Worm (Caenorhabditis elegans) whole organism, L1 larva: ENCODE measurements around the gene F53C3.6.

Experiments used
- C34B4.2 ChIP-seq: sonication (generic microtip); optimal IDR thresholded peaks from 2 replicates; lab custom pipeline; 2017; ENCODE audit warnings: mild to moderate bottlenecking, missing genetic modification characterization, missing compliant biosample characterization
- F16B12.6 ChIP-seq: fragments of 150-350 bp; optimal IDR thresholded peaks from 2 replicates; lab custom pipeline; 2014; ENCODE audit warnings: missing biosample characterization, missing genetic modification characterization
- Y116A8C.19 ChIP-seq: sonication (generic microtip); optimal IDR thresholded peaks from 2 replicates; lab custom pipeline; 2016; ENCODE audit warnings: missing compliant biosample characterization, missing genetic modification characterization, borderline replicate concordance
- aha-1 ChIP-seq: fragments of 150-350 bp; optimal IDR thresholded peaks from 2 replicates; lab custom pipeline; 2014; ENCODE audit warnings: missing biosample characterization, missing genetic modification characterization
- aly-2 ChIP-seq: fragments of 150-350 bp; optimal IDR thresholded peaks from 2 replicates; lab custom pipeline; 2014; ENCODE audit warnings: missing biosample characterization, missing genetic modification characterization
- ama-1 ChIP-seq: fragments of 150-350 bp; optimal IDR thresholded peaks from 2 replicates; lab custom pipeline; 2014
- blmp-1 ChIP-seq: fragments of 150-350 bp; optimal IDR thresholded peaks from 2 replicates; lab custom pipeline; 2014; ENCODE audit warnings: missing biosample characterization, missing genetic modification characterization
- ceh-63 ChIP-seq: fragments of 200-800 bp; sonication (Bioruptor generic); optimal IDR thresholded peaks from 2 replicates; lab custom pipeline; 2018; ENCODE audit warnings: mild to moderate bottlenecking, missing genetic modification characterization, missing compliant biosample characterization
- ceh-8 ChIP-seq: fragments of 200-800 bp; sonication (Bioruptor generic); optimal IDR thresholded peaks from 2 replicates; lab custom pipeline; 2018; ENCODE audit warnings: mild to moderate bottlenecking, missing genetic modification characterization, moderate library complexity, missing compliant biosample characterization
- ces-1 ChIP-seq: fragments of 150-350 bp; optimal IDR thresholded peaks from 2 replicates; lab custom pipeline; 2014; ENCODE audit warnings: missing biosample characterization, missing genetic modification reagents, missing genetic modification characterization
- dsc-1 ChIP-seq: sonication (generic microtip); optimal IDR thresholded peaks from 2 replicates; lab custom pipeline; 2016; ENCODE audit warnings: mild to moderate bottlenecking, missing genetic modification characterization, missing compliant biosample characterization
- efl-1 ChIP-seq, 4 experiments: fragments of 150-350 bp; optimal IDR thresholded peaks in 3 of 4; peaks in 1 of 4; 1 replicate in 1 of 4; 2 replicates in 3 of 4; lab custom pipeline; 2014; ENCODE audit warnings: missing biosample characterization in 2 of 4, missing genetic modification characterization in 2 of 4, missing genetic modification reagents in 2 of 4
- efl-3 ChIP-seq: fragments of 200-800 bp; sonication (Bioruptor generic); optimal IDR thresholded peaks from 2 replicates; lab custom pipeline; 2018; ENCODE audit warnings: mild to moderate bottlenecking, missing genetic modification characterization, missing compliant biosample characterization
- egl-13 ChIP-seq: sonication (generic microtip); optimal IDR thresholded peaks from 2 replicates; lab custom pipeline; 2016; ENCODE audit warnings: missing genotype, missing genetic modification reagents, missing genetic modification characterization, missing compliant biosample characterization
- egl-27 ChIP-seq, 2 experiments: fragments of 150-350 bp in 1 of 2; sonication (generic microtip); optimal IDR thresholded peaks; 3 replicates each; lab custom pipeline; 2017 to 2018; ENCODE audit warnings: missing biosample characterization in 2 of 2, missing genetic modification characterization in 2 of 2, missing genetic modification reagents in 2 of 2
- elt-3 ChIP-seq, 6 experiments: fragments of 150-350 bp in 1 of 6; sonication (generic microtip); optimal IDR thresholded peaks; 2 replicates each; lab custom pipeline; 2017 to 2018; ENCODE audit warnings: missing biosample characterization in 6 of 6, missing genetic modification characterization in 6 of 6, inconsistent platforms in 1 of 6
- fkh-4 ChIP-seq: sonication (generic microtip); optimal IDR thresholded peaks from 2 replicates; lab custom pipeline; 2016; ENCODE audit warnings: missing compliant biosample characterization, missing genetic modification characterization, borderline replicate concordance
- fkh-8 ChIP-seq: sonication (generic microtip); optimal IDR thresholded peaks from 2 replicates; lab custom pipeline; 2016; ENCODE audit warnings: mild to moderate bottlenecking, missing genetic modification characterization, missing compliant biosample characterization
- fos-1 ChIP-seq: fragments of 150-350 bp; optimal IDR thresholded peaks from 2 replicates; lab custom pipeline; 2014; ENCODE audit warnings: missing biosample characterization, missing genetic modification characterization
- grh-1 ChIP-seq: fragments of 200-800 bp; sonication (Bioruptor generic); IDR thresholded peaks from 2 replicates; pipeline ENCODE4 v1.3.6; 2022; ENCODE audit warnings: missing genetic modification reagents, missing genetic modification characterization, missing compliant biosample characterization
- hlh-17 ChIP-seq: fragments of 200-800 bp; sonication (Bioruptor generic); optimal IDR thresholded peaks from 2 replicates; lab custom pipeline; 2018; ENCODE audit warnings: missing genetic modification characterization, mild to moderate bottlenecking, missing compliant biosample characterization, moderate library complexity, borderline replicate concordance
- hlh-4 ChIP-seq: sonication (generic microtip); optimal IDR thresholded peaks from 2 replicates; lab custom pipeline; 2016; ENCODE audit warnings: mild to moderate bottlenecking, missing genetic modification characterization, missing compliant biosample characterization
- irx-1 ChIP-seq: sonication (generic microtip); optimal IDR thresholded peaks from 2 replicates; lab custom pipeline; 2016; ENCODE audit warnings: missing genetic modification characterization, missing compliant biosample characterization
- lin-13 ChIP-seq: fragments of 150-350 bp; optimal IDR thresholded peaks from 2 replicates; lab custom pipeline; 2014; ENCODE audit warnings: missing biosample characterization, missing genetic modification reagents, missing genetic modification characterization
- lin-14 ChIP-seq: fragments of 200-800 bp; sonication (Bioruptor generic); optimal IDR thresholded peaks from 2 replicates; lab custom pipeline; 2018; ENCODE audit warnings: mild to moderate bottlenecking, missing genetic modification characterization, moderate library complexity, missing compliant biosample characterization
- lin-15B ChIP-seq: fragments of 150-350 bp; sonication (generic microtip); optimal IDR thresholded peaks from 3 replicates; lab custom pipeline; 2014; ENCODE audit warnings: missing biosample characterization, missing genetic modification characterization
- lir-3 ChIP-seq: sonication (generic microtip); optimal IDR thresholded peaks from 2 replicates; lab custom pipeline; 2016; ENCODE audit warnings: mild to moderate bottlenecking, missing genetic modification characterization, moderate library complexity, missing compliant biosample characterization; ENCODE audit not compliant: poor library complexity
- mep-1 ChIP-seq: fragments of 150-350 bp; optimal IDR thresholded peaks from 2 replicates; lab custom pipeline; 2014; ENCODE audit warnings: missing biosample characterization, missing genetic modification characterization
- nhr-11 ChIP-seq: fragments of 150-350 bp; optimal IDR thresholded peaks from 2 replicates; lab custom pipeline; 2014; ENCODE audit warnings: missing biosample characterization, missing genetic modification characterization
- nhr-12 ChIP-seq: sonication (generic microtip); optimal IDR thresholded peaks from 2 replicates; lab custom pipeline; 2017; ENCODE audit warnings: missing biosample characterization, missing genetic modification characterization
- nhr-20 ChIP-seq: sonication (generic microtip); optimal IDR thresholded peaks from 2 replicates; lab custom pipeline; 2016; ENCODE audit warnings: mild to moderate bottlenecking, missing genetic modification characterization, missing compliant biosample characterization
- nhr-237 ChIP-seq: fragments of 150-350 bp; optimal IDR thresholded peaks from 2 replicates; lab custom pipeline; 2014; ENCODE audit warnings: missing biosample characterization, missing genetic modification characterization
- nhr-28 ChIP-seq: fragments of 150-350 bp; optimal IDR thresholded peaks from 2 replicates; lab custom pipeline; 2014; ENCODE audit warnings: missing biosample characterization, missing genetic modification characterization
- nhr-47 ChIP-seq: sonication (generic microtip); optimal IDR thresholded peaks from 2 replicates; lab custom pipeline; 2016; ENCODE audit warnings: mild to moderate bottlenecking, missing genetic modification characterization, moderate library complexity, missing compliant biosample characterization
- nhr-71 ChIP-seq: sonication (generic microtip); optimal IDR thresholded peaks from 2 replicates; lab custom pipeline; 2016; ENCODE audit warnings: mild to moderate bottlenecking, missing genetic modification characterization, moderate library complexity, missing compliant biosample characterization
- nhr-77 ChIP-seq: fragments of 150-350 bp; optimal IDR thresholded peaks from 2 replicates; lab custom pipeline; 2014; ENCODE audit warnings: missing biosample characterization, missing genetic modification characterization
- nhr-84 ChIP-seq: sonication (generic microtip); optimal IDR thresholded peaks from 2 replicates; lab custom pipeline; 2017; ENCODE audit warnings: missing biosample characterization, missing genetic modification characterization
- nhr-90 ChIP-seq: sonication (generic microtip); optimal IDR thresholded peaks from 2 replicates; lab custom pipeline; 2016; ENCODE audit warnings: mild to moderate bottlenecking, missing genetic modification characterization, missing compliant biosample characterization; ENCODE audit not compliant: poor library complexity
- pqm-1 ChIP-seq: sonication (generic microtip); optimal IDR thresholded peaks from 3 replicates; lab custom pipeline; 2017; ENCODE audit warnings: missing biosample characterization, missing genetic modification characterization
- rnt-1 ChIP-seq: sonication (generic microtip); optimal IDR thresholded peaks from 2 replicates; lab custom pipeline; 2016; ENCODE audit warnings: mild to moderate bottlenecking, missing genetic modification characterization, moderate library complexity, missing compliant biosample characterization
- skn-1 ChIP-seq: fragments of 150-350 bp; optimal IDR thresholded peaks from 2 replicates; lab custom pipeline; 2014; ENCODE audit warnings: missing biosample characterization, missing genetic modification characterization
- snpc-4 ChIP-seq: fragments of 150-350 bp; optimal IDR thresholded peaks from 2 replicates; lab custom pipeline; 2014; ENCODE audit warnings: missing biosample characterization, missing genetic modification characterization
- snu-23 ChIP-seq: sonication (generic microtip); optimal IDR thresholded peaks from 2 replicates; lab custom pipeline; 2016; ENCODE audit warnings: missing genetic modification characterization, missing compliant biosample characterization
- swsn-7 ChIP-seq: sonication (generic microtip); optimal IDR thresholded peaks from 2 replicates; lab custom pipeline; 2016; ENCODE audit warnings: missing genetic modification characterization, missing compliant biosample characterization
- tlp-1 ChIP-seq: fragments of 150-350 bp; optimal IDR thresholded peaks from 2 replicates; lab custom pipeline; 2014; ENCODE audit warnings: missing biosample characterization, missing genetic modification characterization
- unc-62 ChIP-seq: fragments of 150-350 bp; optimal IDR thresholded peaks from 2 replicates; lab custom pipeline; 2014; ENCODE audit warnings: missing biosample characterization, missing genetic modification reagents, missing genetic modification characterization
- unc-86 ChIP-seq: sonication (generic microtip); optimal IDR thresholded peaks from 2 replicates; lab custom pipeline; 2016; ENCODE audit warnings: missing genetic modification characterization, missing compliant biosample characterization
- unc-98 ChIP-seq: fragments of 200-800 bp; sonication (Bioruptor generic); IDR thresholded peaks from 2 replicates; pipeline ENCODE4 v1.3.6; 2022; ENCODE audit warnings: missing genetic modification characterization, missing compliant biosample characterization
- xbp-1 ChIP-seq: sonication (generic microtip); optimal IDR thresholded peaks from 2 replicates; lab custom pipeline; 2016; ENCODE audit warnings: missing genetic modification characterization, missing compliant biosample characterization
- zag-1 ChIP-seq: fragments of 150-350 bp; optimal IDR thresholded peaks from 2 replicates; lab custom pipeline; 2014; ENCODE audit warnings: missing biosample characterization, missing genetic modification characterization
- zip-4 ChIP-seq: fragments of 200-800 bp; sonication (Bioruptor generic); optimal IDR thresholded peaks from 2 replicates; lab custom pipeline; 2018; ENCODE audit warnings: mild to moderate bottlenecking, missing genetic modification characterization, moderate library complexity, missing compliant biosample characterization

Gene F53C3.6

ce11 chrII:3897758-3898494 is at the start of gene F53C3.6:
TSS of gene F53C3.6 (plus strand) at chrII:3898142.
- TF ChIP-seq snu-23 (GFP tag; lab: Kevin White, UChicago) (peak; percentile 61), lin-13 (GFP tag; lab: Kevin White, UChicago) (peak; percentile 51), fkh-8 (tag; lab: Kevin White, UChicago) (peak; percentile 61), egl-27 (tag; optimal IDR thresholded peaks at IDR 0.05; lab: Kevin White, UChicago) (peak; percentile 50 to 67), unc-98 (GFP tag; lab: Robert Waterston, UW) (0 out of 2 replicates have a peak, but pooled peaks have one; percentile 16), nhr-90 (peak; percentile 21), irx-1 (tag; lab: Kevin White, UChicago) (peak; percentile 44), aly-2 (tag; lab: Kevin White, UChicago) (no peak), nhr-71 (tag; lab: Kevin White, UChicago) (peak; percentile 91), fkh-4 (no peak), swsn-7 (tag; lab: Kevin White, UChicago) (peak; percentile 69), nhr-20 (tag; lab: Kevin White, UChicago) (peak; percentile 64), efl-1 (optimal IDR thresholded peaks at IDR 0.05; lab: Kevin White, UChicago) (peak; percentile 63 to 67), efl-1 (GFP tag; optimal IDR thresholded peaks at IDR 0.05 in 1 of 2; lab: Kevin White, UChicago) (peak; percentile 42 to 87), tlp-1 (tag; lab: Kevin White, UChicago) (no peak), dsc-1 (tag; lab: Kevin White, UChicago) (peak; percentile 71), blmp-1 (peak; percentile 41), snpc-4 (tag; lab: Kevin White, UChicago) (peak; percentile 26), unc-86 (tag; lab: Kevin White, UChicago) (peak; percentile 67), rnt-1 (peak; percentile 37), fos-1 (tag; lab: Kevin White, UChicago) (peak; percentile 51), nhr-47 (tag; lab: Kevin White, UChicago) (peak; percentile 81), ama-1 (lab: Kevin White, UChicago) (no peak), nhr-237 (no peak), nhr-28 (tag; lab: Kevin White, UChicago) (no peak), hlh-4 (tag; lab: Kevin White, UChicago) (no peak), lir-3 (tag; lab: Kevin White, UChicago) (peak; percentile 72), skn-1 (tag; lab: Kevin White, UChicago) (peak; percentile 70), egl-13 (peak; percentile 64), nhr-77 (peak; percentile 51), zip-4 (GFP tag; lab: Kevin White, UChicago) (peak; percentile 42), ceh-63 (no peak), efl-3 (no peak), mep-1 (tag; lab: Kevin White, UChicago) (peak; percentile 71), nhr-11 (peak; percentile 24), aha-1 (tag; lab: Kevin White, UChicago) (no peak), pqm-1 (tag; lab: Kevin White, UChicago) (no peak), elt-3 (tag; optimal IDR thresholded peaks at IDR 0.05; lab: Kevin White, UChicago) (peak in 2 of 6 experiments; percentile 2 to 66), zag-1 (tag; lab: Kevin White, UChicago) (no peak), lin-14 (GFP tag; lab: Kevin White, UChicago) (peak; percentile 95), grh-1 (GFP tag; lab: Robert Waterston, UW) (peak; percentile 40), Y116A8C.19 (tag; lab: Kevin White, UChicago) (no peak), hlh-17 (GFP tag; lab: Kevin White, UChicago) (no peak), unc-62 (GFP tag; lab: Kevin White, UChicago) (no peak), lin-15B (tag; lab: Kevin White, UChicago) (no peak), nhr-12 (tag; lab: Kevin White, UChicago) (no peak), ceh-8 (GFP tag; lab: Kevin White, UChicago) (peak; percentile 77), C34B4.2 (tag; lab: Kevin White, UChicago) (no peak), xbp-1 (tag; lab: Kevin White, UChicago) (peak; percentile 64), F16B12.6 (no peak), ces-1 (peak; percentile 71), nhr-84 (tag; lab: Kevin White, UChicago) (no peak)
